Comparison of ENCODE assay signal across 1 fruit fly cellular context in the genomic region with DNA sequence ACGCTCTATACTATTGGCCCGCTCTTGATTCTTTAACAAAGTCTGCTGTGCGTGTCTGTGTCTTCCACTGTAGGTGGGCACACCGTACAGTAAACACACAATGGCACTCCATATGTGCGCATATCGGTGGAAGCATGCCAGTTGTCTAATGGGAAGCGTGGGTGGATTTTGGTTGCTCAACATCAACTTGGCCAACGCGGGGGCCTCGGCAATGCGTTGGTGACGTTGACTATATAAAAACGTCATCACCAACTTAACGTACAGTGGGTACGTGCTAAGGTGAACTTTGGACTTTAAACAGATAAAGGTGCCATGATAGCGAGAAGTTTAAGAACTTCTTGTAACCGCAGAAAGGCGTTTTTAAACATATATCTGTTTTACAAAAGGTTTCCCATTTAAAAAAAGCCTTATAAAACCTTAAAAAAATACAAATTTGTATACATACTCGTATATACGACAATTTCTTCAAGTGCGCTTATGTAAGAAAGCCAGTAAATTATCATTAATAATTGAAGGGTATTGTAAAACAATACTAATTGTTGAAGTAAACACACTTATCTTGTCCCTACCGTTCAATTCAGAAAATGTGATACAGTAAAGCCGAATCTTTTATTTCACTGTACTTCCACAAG.
TF ChIP-seq lines count a peak whose summit lies in the region.

No protein-coding gene starts in this region.

TF ChIP-seq in whole organism, embryonic, 481 proteins besides CTCF, POLR2A, EP300 and RAD21 (continued from another document and continues in another):
- peak; percentile 35 for TF ChIP-seq zfh2 (GFP tag; optimal IDR thresholded peaks at IDR 0.05; lab: Kevin White, UChicago)
- TF ChIP-seq GATAe (GFP tag; conservative IDR thresholded peaks at IDR 0.05; lab: Robert Waterston, UW) = no peak
- peak; percentile 14 for TF ChIP-seq Blimp-1 (GFP tag; optimal IDR thresholded peaks at IDR 0.05; lab: Kevin White, UChicago)
- TF ChIP-seq CG13424 (tag; optimal IDR thresholded peaks at IDR 0.05; lab: Kevin White, UChicago) = peak; percentile 53
- TF ChIP-seq CG10543 (GFP tag; optimal IDR thresholded peaks at IDR 0.05; lab: Kevin White, UChicago) = peak; percentile 81
- no peak for TF ChIP-seq h (optimal IDR thresholded peaks at IDR 0.05; lab: Kevin White, UChicago)
- peak; percentile 64 for TF ChIP-seq CG6854 (GFP tag; optimal IDR thresholded peaks at IDR 0.05; lab: Kevin White, UChicago)
- peak; percentile 49 for TF ChIP-seq D19B (GFP tag; optimal IDR thresholded peaks at IDR 0.05; lab: Kevin White, UChicago)
- peak; percentile 46 for TF ChIP-seq CG10654 (GFP tag; optimal IDR thresholded peaks at IDR 0.05; lab: Kevin White, UChicago)
- peak; percentile 41 for TF ChIP-seq CG10209 (GFP tag; optimal IDR thresholded peaks at IDR 0.05; lab: Kevin White, UChicago)
- TF ChIP-seq sug (tag; optimal IDR thresholded peaks at IDR 0.05; lab: Kevin White, UChicago) = peak; percentile 15
- peak; percentile 15 for TF ChIP-seq B-H2 (GFP tag; optimal IDR thresholded peaks at IDR 0.05; lab: Kevin White, UChicago)
- TF ChIP-seq B-H1 (GFP tag; IDR thresholded peaks at IDR 0.05; lab: Robert Waterston, UW) = no peak
- peak; percentile 56 for TF ChIP-seq Hmr (GFP tag; optimal IDR thresholded peaks at IDR 0.05; lab: Kevin White, UChicago)
- TF ChIP-seq PHDP (tag; optimal IDR thresholded peaks at IDR 0.05; lab: Kevin White, UChicago) = peak; percentile 44
- 0 out of 2 replicates have a peak, but pooled peaks have one; percentile 39 for TF ChIP-seq Nf-YA (GFP tag; IDR thresholded peaks at IDR 0.05; lab: Robert Waterston, UW)
- TF ChIP-seq bab2 (GFP tag; optimal IDR thresholded peaks at IDR 0.05; lab: Kevin White, UChicago) = peak; percentile 44
- no peak for TF ChIP-seq knrl (GFP tag; IDR thresholded peaks at IDR 0.05; lab: Robert Waterston, UW; ENCODE audit: partially characterized antibody)
- TF ChIP-seq E2f2 (GFP tag; IDR thresholded peaks at IDR 0.05; lab: Robert Waterston, UW) = peak; percentile 20; the same call in 1 of the 2 replicates
- TF ChIP-seq Xrp1 (GFP tag; IDR thresholded peaks at IDR 0.05; lab: Robert Waterston, UW) = peak; percentile 16; the same call in 1 of the 2 replicates
- peak; percentile 7 for TF ChIP-seq nerfin-1 (tag; optimal IDR thresholded peaks at IDR 0.05; lab: Kevin White, UChicago)
- peak; percentile 48 for TF ChIP-seq phol (tag; optimal IDR thresholded peaks at IDR 0.05; lab: Kevin White, UChicago)
- TF ChIP-seq MBD-R2 (GFP tag; IDR thresholded peaks at IDR 0.05; lab: Robert Waterston, UW) = no peak
- no peak for TF ChIP-seq CG1792 (GFP tag; optimal IDR thresholded peaks at IDR 0.05; lab: Kevin White, UChicago)
- peak; percentile 31; the same call in 1 of the 3 replicates for TF ChIP-seq CG34422 (GFP tag; IDR thresholded peaks at IDR 0.05; lab: Robert Waterston, UW)
- TF ChIP-seq psq (GFP tag; optimal IDR thresholded peaks at IDR 0.05; lab: Kevin White, UChicago) = peak; percentile 5
- TF ChIP-seq gsb-n (tag; optimal IDR thresholded peaks at IDR 0.05; lab: Kevin White, UChicago) = no peak
- no peak for TF ChIP-seq gfzf (GFP tag; optimal IDR thresholded peaks at IDR 0.05; lab: Kevin White, UChicago)
- peak; percentile 88 for TF ChIP-seq Med (GFP tag; lab: Kevin White, UChicago)
- peak; percentile 67 for TF ChIP-seq CG7839 (tag; optimal IDR thresholded peaks at IDR 0.05; lab: Kevin White, UChicago)
- TF ChIP-seq Bteb2 (GFP tag; optimal IDR thresholded peaks at IDR 0.05; lab: Kevin White, UChicago) = peak; percentile 1
- TF ChIP-seq CG10366 (GFP tag; IDR thresholded peaks at IDR 0.05; lab: Robert Waterston, UW) = 0 out of 2 replicates have a peak, but pooled peaks have one; percentile 26
- TF ChIP-seq ato (GFP tag; IDR thresholded peaks at IDR 0.05; lab: Robert Waterston, UW; ENCODE audit: partially characterized antibody) = peak; percentile 33; the same call in 1 of the 2 replicates
- TF ChIP-seq dpn (GFP tag; optimal IDR thresholded peaks at IDR 0.05; lab: Kevin White, UChicago) = peak; percentile 35 to 53
- TF ChIP-seq Taf1 (GFP tag; IDR thresholded peaks at IDR 0.05; lab: Robert Waterston, UW) = no peak
- no peak for TF ChIP-seq gro (GFP tag; optimal IDR thresholded peaks at IDR 0.05; lab: Kevin White, UChicago)
- peak; percentile 51 for TF ChIP-seq scrt (GFP tag; optimal IDR thresholded peaks at IDR 0.05; lab: Kevin White, UChicago)
- TF ChIP-seq fru (optimal IDR thresholded peaks at IDR 0.05; lab: Kevin White, UChicago) = no peak
- TF ChIP-seq ken (GFP tag; IDR thresholded peaks at IDR 0.05; lab: Robert Waterston, UW) = no peak
- TF ChIP-seq so (GFP tag; IDR thresholded peaks at IDR 0.05; lab: Robert Waterston, UW) = 0 out of 3 replicates have a peak, but pooled peaks have one; percentile 56
- no peak for TF ChIP-seq pan (optimal IDR thresholded peaks at IDR 0.05; lab: Kevin White, UChicago)
- TF ChIP-seq pan (GFP tag; optimal IDR thresholded peaks at IDR 0.05 in 1 of 2, IDR thresholded peaks at IDR 0.05 in 1 of 2) = peak in 1 of 2 experiments; percentile 62
- TF ChIP-seq ac (GFP tag; optimal IDR thresholded peaks at IDR 0.05; lab: Kevin White, UChicago) = no peak
- no peak for TF ChIP-seq Tbp (GFP tag; optimal IDR thresholded peaks at IDR 0.05; lab: Kevin White, UChicago)
- peak; percentile 2 for TF ChIP-seq CG4820 (GFP tag; optimal IDR thresholded peaks at IDR 0.05; lab: Kevin White, UChicago)
- peak; percentile 67 for TF ChIP-seq CoRest (tag; optimal IDR thresholded peaks at IDR 0.05; lab: Kevin White, UChicago)
- TF ChIP-seq CG12769 (tag; optimal IDR thresholded peaks at IDR 0.05; lab: Kevin White, UChicago) = peak; percentile 52
- TF ChIP-seq CG10267 (tag; optimal IDR thresholded peaks at IDR 0.05; lab: Kevin White, UChicago) = peak; percentile 14
- no peak for TF ChIP-seq Sry-δ (GFP tag; optimal IDR thresholded peaks at IDR 0.05; lab: Kevin White, UChicago)
- peak; percentile 18 for TF ChIP-seq CG16815 (GFP tag; optimal IDR thresholded peaks at IDR 0.05; lab: Kevin White, UChicago)
- TF ChIP-seq gcm (GFP tag; optimal IDR thresholded peaks at IDR 0.05; lab: Kevin White, UChicago) = no peak
- no peak for TF ChIP-seq CG9609 (GFP tag; optimal IDR thresholded peaks at IDR 0.05; lab: Kevin White, UChicago)
- TF ChIP-seq dmrt99B (tag; optimal IDR thresholded peaks at IDR 0.05; lab: Kevin White, UChicago) = peak; percentile 72
- no peak for TF ChIP-seq ap (GFP tag; IDR thresholded peaks at IDR 0.05; lab: Robert Waterston, UW)
- peak; percentile 27 for TF ChIP-seq Fer3 (tag; optimal IDR thresholded peaks at IDR 0.05; lab: Kevin White, UChicago)
- no peak for TF ChIP-seq CG12744 (GFP tag; optimal IDR thresholded peaks at IDR 0.05; lab: Kevin White, UChicago)
- TF ChIP-seq al (GFP tag; IDR thresholded peaks at IDR 0.05; lab: Robert Waterston, UW) = peak; percentile 55
- TF ChIP-seq CG31224 (GFP tag; IDR thresholded peaks at IDR 0.05; lab: Robert Waterston, UW) = 0 out of 2 replicates have a peak, but pooled peaks have one; percentile 41
- peak; percentile 69 for TF ChIP-seq Rfx (GFP tag; IDR thresholded peaks at IDR 0.05; lab: Robert Waterston, UW)
- TF ChIP-seq fd3F (GFP tag; optimal IDR thresholded peaks at IDR 0.05; lab: Kevin White, UChicago) = peak; percentile 35
- TF ChIP-seq ara (GFP tag; IDR thresholded peaks at IDR 0.05; lab: Robert Waterston, UW) = no peak
- no peak for TF ChIP-seq yki (optimal IDR thresholded peaks at IDR 0.05; lab: Kevin White, UChicago)
- peak; percentile 33; the same call in 1 of the 2 replicates for TF ChIP-seq Atf6 (GFP tag; IDR thresholded peaks at IDR 0.05; lab: Robert Waterston, UW)
- TF ChIP-seq CG18262 (tag; optimal IDR thresholded peaks at IDR 0.05; lab: Kevin White, UChicago) = peak; percentile 39
- TF ChIP-seq oc (tag; optimal IDR thresholded peaks at IDR 0.05; lab: Kevin White, UChicago) = no peak
- TF ChIP-seq CG7786 (GFP tag; optimal IDR thresholded peaks at IDR 0.05; lab: Kevin White, UChicago) = peak; percentile 63
- TF ChIP-seq CG3847 (GFP tag; IDR thresholded peaks at IDR 0.05; lab: Robert Waterston, UW) = no peak; the same call in 1 of the 2 replicates
- TF ChIP-seq CG12236 (GFP tag; optimal IDR thresholded peaks at IDR 0.05; lab: Kevin White, UChicago) = no peak
- TF ChIP-seq fd96Cb (tag; optimal IDR thresholded peaks at IDR 0.05; lab: Kevin White, UChicago) = peak; percentile 12
- TF ChIP-seq Hand (GFP tag; optimal IDR thresholded peaks at IDR 0.05; lab: Kevin White, UChicago) = peak; percentile 60
- peak; percentile 63 for TF ChIP-seq Sox100B (GFP tag; optimal IDR thresholded peaks at IDR 0.05; lab: Kevin White, UChicago)
- TF ChIP-seq CrebB (tag; optimal IDR thresholded peaks at IDR 0.05; lab: Kevin White, UChicago) = no peak
- TF ChIP-seq Xbp1 (GFP tag; optimal IDR thresholded peaks at IDR 0.05; lab: Kevin White, UChicago) = peak; percentile 51
- peak; percentile 23 for TF ChIP-seq Sox102F (GFP tag; optimal IDR thresholded peaks at IDR 0.05; lab: Kevin White, UChicago)
- TF ChIP-seq esg (GFP tag; conservative IDR thresholded peaks at IDR 0.05; lab: Robert Waterston, UW) = peak; percentile 34
- TF ChIP-seq CG9817 (tag; optimal IDR thresholded peaks at IDR 0.05; lab: Kevin White, UChicago) = peak; percentile 54
- TF ChIP-seq CG15011 (GFP tag; optimal IDR thresholded peaks at IDR 0.05; lab: Kevin White, UChicago) = peak; percentile 12
- TF ChIP-seq Asciz (GFP tag; optimal IDR thresholded peaks at IDR 0.05; lab: Kevin White, UChicago) = peak; percentile 40
- TF ChIP-seq sob (GFP tag; IDR thresholded peaks at IDR 0.05; lab: Robert Waterston, UW) = peak; percentile 51; the same call in 1 of the 2 replicates
- TF ChIP-seq sr (GFP tag; IDR thresholded peaks at IDR 0.05; lab: Robert Waterston, UW) = peak; percentile 100
- peak; percentile 65 for TF ChIP-seq Ptx1 (GFP tag; IDR thresholded peaks at IDR 0.05; lab: Robert Waterston, UW)
- TF ChIP-seq toy (GFP tag; IDR thresholded peaks at IDR 0.05; lab: Robert Waterston, UW) = no peak
- no peak for TF ChIP-seq prd (optimal IDR thresholded peaks at IDR 0.05; lab: Kevin White, UChicago)
- 0 out of 3 replicates have a peak, but pooled peaks have one; percentile 38 for TF ChIP-seq prd (GFP tag; IDR thresholded peaks at IDR 0.05; lab: Robert Waterston, UW)
- TF ChIP-seq caup (GFP tag; optimal IDR thresholded peaks at IDR 0.05; lab: Kevin White, UChicago; ENCODE audit: severe bottlenecking) = peak; percentile 52
- no peak for TF ChIP-seq C15 (GFP tag; IDR thresholded peaks at IDR 0.05; lab: Robert Waterston, UW)
- no peak for TF ChIP-seq CG17568 (GFP tag; optimal IDR thresholded peaks at IDR 0.05; lab: Kevin White, UChicago)
- no peak for TF ChIP-seq Ravus (GFP tag; IDR thresholded peaks at IDR 0.05; lab: Robert Waterston, UW)
- TF ChIP-seq Dip3 (GFP tag; optimal IDR thresholded peaks at IDR 0.05; lab: Kevin White, UChicago) = peak; percentile 50
- peak; percentile 51 for TF ChIP-seq mam (GFP tag; optimal IDR thresholded peaks at IDR 0.05; lab: Kevin White, UChicago)
- TF ChIP-seq CHES-1-like (GFP tag; optimal IDR thresholded peaks at IDR 0.05; lab: Kevin White, UChicago) = no peak
- TF ChIP-seq HLHmδ (GFP tag; optimal IDR thresholded peaks at IDR 0.05; lab: Kevin White, UChicago) = no peak
- peak; percentile 57 for TF ChIP-seq Nf-YC (tag; optimal IDR thresholded peaks at IDR 0.05; lab: Kevin White, UChicago)
- TF ChIP-seq hkb (optimal IDR thresholded peaks at IDR 0.05; lab: Kevin White, UChicago) = no peak
- peak; percentile 59 for TF ChIP-seq hkb (GFP tag; IDR thresholded peaks at IDR 0.05; lab: Robert Waterston, UW)
- TF ChIP-seq eyg (GFP tag; optimal IDR thresholded peaks at IDR 0.05; lab: Kevin White, UChicago) = no peak
- TF ChIP-seq CG12219 (GFP tag; optimal IDR thresholded peaks at IDR 0.05; lab: Kevin White, UChicago) = peak; percentile 31
- TF ChIP-seq Antp (GFP tag; optimal IDR thresholded peaks at IDR 0.05; lab: Kevin White, UChicago) = peak; percentile 19
- peak; percentile 37 for TF ChIP-seq CG4424 (GFP tag; optimal IDR thresholded peaks at IDR 0.05; lab: Kevin White, UChicago)
- TF ChIP-seq CG10979 (tag; optimal IDR thresholded peaks at IDR 0.05; lab: Kevin White, UChicago) = no peak
- TF ChIP-seq CG14014 (GFP tag; IDR thresholded peaks at IDR 0.05; lab: Robert Waterston, UW) = 0 out of 2 replicates have a peak, but pooled peaks have one; percentile 30
- TF ChIP-seq trem (tag; optimal IDR thresholded peaks at IDR 0.05; lab: Kevin White, UChicago) = no peak
- TF ChIP-seq cwo (GFP tag; optimal IDR thresholded peaks at IDR 0.05; lab: Kevin White, UChicago) = peak; percentile 29
- no peak for TF ChIP-seq peb (GFP tag; IDR thresholded peaks at IDR 0.05; lab: Robert Waterston, UW)
- TF ChIP-seq Sry-β (GFP tag; optimal IDR thresholded peaks at IDR 0.05; lab: Kevin White, UChicago) = no peak
- peak; percentile 44 for TF ChIP-seq CG18011 (GFP tag; optimal IDR thresholded peaks at IDR 0.05; lab: Kevin White, UChicago)
- TF ChIP-seq nom (GFP tag; optimal IDR thresholded peaks at IDR 0.05; lab: Kevin White, UChicago) = peak; percentile 6
- TF ChIP-seq CG2120 (GFP tag; optimal IDR thresholded peaks at IDR 0.05; lab: Kevin White, UChicago) = peak; percentile 78
- peak; percentile 38 for TF ChIP-seq CG6689 (GFP tag; IDR thresholded peaks at IDR 0.05; lab: Robert Waterston, UW)
- peak; percentile 44 for TF ChIP-seq CG5180 (GFP tag; optimal IDR thresholded peaks at IDR 0.05; lab: Kevin White, UChicago)
- TF ChIP-seq bcd (GFP tag; optimal IDR thresholded peaks at IDR 0.05; lab: Kevin White, UChicago) = peak; percentile 58
- TF ChIP-seq Gug (GFP tag; IDR thresholded peaks at IDR 0.05; lab: Robert Waterston, UW) = peak; percentile 19; the same call in 1 of the 4 replicates
- TF ChIP-seq H2.0 (GFP tag; IDR thresholded peaks at IDR 0.05; lab: Robert Waterston, UW) = no peak
- no peak for TF ChIP-seq tll (GFP tag; optimal IDR thresholded peaks at IDR 0.05; lab: Kevin White, UChicago)
- TF ChIP-seq ind (GFP tag; optimal IDR thresholded peaks at IDR 0.05; lab: Kevin White, UChicago) = peak; percentile 55
- peak; percentile 69 for TF ChIP-seq BtbVII (GFP tag; optimal IDR thresholded peaks at IDR 0.05; lab: Kevin White, UChicago)
- peak; percentile 20 for TF ChIP-seq Ssrp (tag; optimal IDR thresholded peaks at IDR 0.05; lab: Kevin White, UChicago)
- peak; percentile 25 to 84 for TF ChIP-seq Pdp1 (GFP tag; optimal IDR thresholded peaks at IDR 0.05; lab: Kevin White, UChicago)
- peak; percentile 63 for TF ChIP-seq Oli (tag; optimal IDR thresholded peaks at IDR 0.05; lab: Kevin White, UChicago)
- TF ChIP-seq CG8281 (tag; optimal IDR thresholded peaks at IDR 0.05; lab: Kevin White, UChicago) = peak; percentile 0
- TF ChIP-seq chinmo (GFP tag; IDR thresholded peaks at IDR 0.05; lab: Robert Waterston, UW; ENCODE audit: partially characterized antibody) = peak; percentile 64; the same call in 1 of the 4 replicates
- peak; percentile 8 for TF ChIP-seq Fer1 (GFP tag; optimal IDR thresholded peaks at IDR 0.05; lab: Kevin White, UChicago)
- peak; percentile 51; the same call in 1 of the 3 replicates for TF ChIP-seq CG11695 (GFP tag; IDR thresholded peaks at IDR 0.05; lab: Robert Waterston, UW)
